Fruit fly (Drosophila melanogaster) whole organism, embryonic: Measurements from ENCODE around the gene CG9150.

Source experiments
- Antp ChIP-seq: fragments of 200-800 bp; sonication (Bioruptor generic); optimal IDR thresholded peaks from 3 replicates; lab custom pipeline; 2016; ENCODE audit warnings: missing biosample characterization, missing genetic modification characterization
- CG1024 ChIP-seq: fragments of 200-800 bp; sonication (Bioruptor generic); IDR thresholded peaks from 2 replicates; pipeline ENCODE4 v1.3.6; 2022; ENCODE audit warnings: missing biosample characterization, missing genetic modification characterization
- CG12219 ChIP-seq: fragments of 200-800 bp; sonication (Bioruptor generic); optimal IDR thresholded peaks from 3 replicates; lab custom pipeline; 2018; ENCODE audit warnings: missing biosample characterization, mild to moderate bottlenecking, missing genetic modification characterization
- CG13287 ChIP-seq: fragments of 200-800 bp; sonication (Bioruptor generic); IDR thresholded peaks from 2 replicates; pipeline ENCODE4 v1.3.6; 2022; ENCODE audit warnings: missing biosample characterization, missing genetic modification characterization; ENCODE audit not compliant: partially characterized antibody
- CG15073 ChIP-seq: fragments of 200-800 bp; sonication (Bioruptor generic); optimal IDR thresholded peaks from 2 replicates; lab custom pipeline; 2016; ENCODE audit warnings: missing biosample characterization, missing genetic modification characterization
- CG16813 ChIP-seq: fragments of 200-800 bp; sonication (Bioruptor generic); IDR thresholded peaks from 3 replicates; pipeline ENCODE4 v1.3.6; 2022; ENCODE audit warnings: missing biosample characterization, missing genetic modification characterization; ENCODE audit not compliant: partially characterized antibody
- CG16815 ChIP-seq: fragments of 200-800 bp; sonication (Bioruptor generic); optimal IDR thresholded peaks from 3 replicates; lab custom pipeline; 2017; ENCODE audit warnings: missing biosample characterization, mild to moderate bottlenecking, missing genetic modification characterization
- CG2120 ChIP-seq: fragments of 200-800 bp; sonication (Bioruptor generic); optimal IDR thresholded peaks from 3 replicates; lab custom pipeline; 2016; ENCODE audit warnings: missing biosample characterization, missing genetic modification characterization
- CG3065 ChIP-seq: fragments of 200-800 bp; sonication (Bioruptor generic); optimal IDR thresholded peaks from 2 replicates; lab custom pipeline; 2016; ENCODE audit warnings: missing biosample characterization, missing genetic modification characterization
- CG3281 ChIP-seq: fragments of 200-800 bp; sonication (Bioruptor generic); optimal IDR thresholded peaks from 3 replicates; lab custom pipeline; 2017; ENCODE audit warnings: missing biosample characterization, mild to moderate bottlenecking, missing genetic modification characterization
- CG4820 ChIP-seq: fragments of 200-800 bp; sonication (Bioruptor generic); optimal IDR thresholded peaks from 3 replicates; lab custom pipeline; 2016; ENCODE audit warnings: missing biosample characterization, missing genetic modification characterization
- CG5180 ChIP-seq: fragments of 200-800 bp; sonication (Bioruptor generic); optimal IDR thresholded peaks from 3 replicates; lab custom pipeline; 2017; ENCODE audit warnings: missing biosample characterization, missing genetic modification characterization, mild to moderate bottlenecking, moderate library complexity, missing genetic modification reagents
- CG6689 ChIP-seq: fragments of 200-800 bp; sonication (Bioruptor generic); IDR thresholded peaks from 2 replicates; pipeline ENCODE4 v1.3.6; 2022; ENCODE audit warnings: missing biosample characterization, missing genetic modification characterization
- CG6813 ChIP-seq: fragments of 200-800 bp; sonication (Bioruptor generic); optimal IDR thresholded peaks from 2 replicates; lab custom pipeline; 2017; ENCODE audit warnings: missing biosample characterization, missing genetic modification characterization, mild to moderate bottlenecking, moderate library complexity, missing genetic modification reagents
- CG7928 ChIP-seq: fragments of 200-800 bp; sonication (Bioruptor generic); optimal IDR thresholded peaks from 2 replicates; lab custom pipeline; 2017; ENCODE audit warnings: missing biosample characterization, mild to moderate bottlenecking, missing genetic modification characterization
- CG7963 ChIP-seq: fragments of 200-800 bp; sonication (Bioruptor generic); IDR thresholded peaks from 3 replicates; pipeline ENCODE4 v1.3.6; 2022; ENCODE audit warnings: missing biosample characterization, missing genetic modification characterization; ENCODE audit not compliant: partially characterized antibody
- CG7987 ChIP-seq: fragments of 200-800 bp; sonication (Bioruptor generic); optimal IDR thresholded peaks from 2 replicates; lab custom pipeline; 2018; ENCODE audit warnings: missing biosample characterization, mild to moderate bottlenecking, missing genetic modification characterization, moderate library complexity
- CG9876 ChIP-seq: fragments of 200-800 bp; sonication (Bioruptor generic); optimal IDR thresholded peaks from 2 replicates; lab custom pipeline; 2016; ENCODE audit warnings: missing biosample characterization, missing genetic modification characterization
- Dad ChIP-seq: fragments of 200-800 bp; sonication (Bioruptor generic); optimal IDR thresholded peaks from 3 replicates; lab custom pipeline; 2016; ENCODE audit warnings: missing biosample characterization, missing genetic modification characterization
- Doc2 ChIP-seq: fragments of 200-800 bp; sonication (Bioruptor generic); IDR thresholded peaks from 2 replicates; pipeline ENCODE4 v1.3.6; 2022; ENCODE audit warnings: missing biosample characterization, missing genetic modification characterization
- Fer2 ChIP-seq: fragments of 200-800 bp; sonication (Bioruptor generic); optimal IDR thresholded peaks from 2 replicates; lab custom pipeline; 2018; ENCODE audit warnings: missing biosample characterization, mild to moderate bottlenecking, missing genetic modification characterization, moderate library complexity
- HLH3B ChIP-seq: fragments of 200-800 bp; sonication (Bioruptor generic); IDR thresholded peaks from 2 replicates; pipeline ENCODE4 v1.3.6; 2022; ENCODE audit warnings: missing biosample characterization, missing genetic modification characterization
- Lhr ChIP-seq: fragments of 200-800 bp; sonication (Bioruptor generic); optimal IDR thresholded peaks from 3 replicates; lab custom pipeline; 2017; ENCODE audit warnings: mild to moderate bottlenecking, missing biosample characterization, missing genetic modification reagents, missing genetic modification characterization
- Oli ChIP-seq: fragments of 200-800 bp; sonication (Bioruptor generic); optimal IDR thresholded peaks from 2 replicates; lab custom pipeline; 2018; ENCODE audit warnings: missing biosample characterization, mild to moderate bottlenecking, missing genetic modification characterization, moderate library complexity
- Rx ChIP-seq: fragments of 200-800 bp; sonication (Bioruptor generic); IDR thresholded peaks from 2 replicates; pipeline ENCODE4 v1.3.6; 2022; ENCODE audit warnings: missing biosample characterization, missing genetic modification characterization
- Sox102F ChIP-seq: fragments of 200-800 bp; sonication (Bioruptor generic); optimal IDR thresholded peaks from 2 replicates; lab custom pipeline; 2018; ENCODE audit warnings: missing biosample characterization, mild to moderate bottlenecking, missing genetic modification characterization, moderate library complexity
- Tbp ChIP-seq: fragments of >200 bp; optimal IDR thresholded peaks from 2 replicates; lab custom pipeline; 2018; ENCODE audit warnings: missing biosample characterization, missing genetic modification characterization
- ac ChIP-seq: fragments of 200-800 bp; sonication (Bioruptor generic); optimal IDR thresholded peaks from 3 replicates; lab custom pipeline; 2017; ENCODE audit warnings: missing biosample characterization, mild to moderate bottlenecking, missing genetic modification characterization
- al ChIP-seq: fragments of 200-800 bp; sonication (Bioruptor generic); IDR thresholded peaks from 2 replicates; pipeline ENCODE4 v1.3.6; 2022; ENCODE audit warnings: missing biosample characterization, missing genetic modification characterization
- aop ChIP-seq: fragments of 200-800 bp; sonication (Bioruptor generic); IDR thresholded peaks from 2 replicates; pipeline ENCODE4 v1.3.6; 2022; ENCODE audit warnings: missing biosample characterization, missing genetic modification characterization
- ato ChIP-seq: fragments of 200-800 bp; sonication (Bioruptor generic); IDR thresholded peaks from 2 replicates; pipeline ENCODE4 v1.3.6; 2022; ENCODE audit warnings: missing biosample characterization, missing genetic modification characterization; ENCODE audit not compliant: partially characterized antibody
- bigmax ChIP-seq: fragments of 200-800 bp; sonication (Bioruptor generic); optimal IDR thresholded peaks from 2 replicates; lab custom pipeline; 2018; ENCODE audit warnings: missing biosample characterization, mild to moderate bottlenecking, missing genetic modification characterization
- br ChIP-seq: fragments of >200 bp; optimal IDR thresholded peaks from 2 replicates; lab custom pipeline; 2017
- bsh ChIP-seq, 2 experiments: fragments of 200-800 bp; sonication (Bioruptor generic); optimal IDR thresholded peaks; 2 replicates each; lab custom pipeline; 2017 to 2018; ENCODE audit warnings: mild to moderate bottlenecking in 2 of 2, missing biosample characterization in 2 of 2, missing genetic modification characterization in 2 of 2, moderate library complexity in 1 of 2
- btn ChIP-seq: fragments of 200-800 bp; sonication (Bioruptor generic); optimal IDR thresholded peaks from 2 replicates; lab custom pipeline; 2016; ENCODE audit warnings: missing biosample characterization, missing genetic modification characterization
- cato ChIP-seq: fragments of 200-800 bp; sonication (Bioruptor generic); optimal IDR thresholded peaks from 2 replicates; lab custom pipeline; 2016; ENCODE audit warnings: missing biosample characterization, missing genetic modification characterization, borderline replicate concordance
- crp ChIP-seq, 2 experiments: fragments of 200-800 bp; sonication (Bioruptor generic); optimal IDR thresholded peaks; 2 replicates in 1 of 2; 3 replicates in 1 of 2; lab custom pipeline; 2017; ENCODE audit warnings: missing biosample characterization in 2 of 2, missing genetic modification characterization in 2 of 2, mild to moderate bottlenecking in 1 of 2, moderate library complexity in 1 of 2
- cwo ChIP-seq: fragments of 200-800 bp; sonication (Bioruptor generic); optimal IDR thresholded peaks from 3 replicates; lab custom pipeline; 2017; ENCODE audit warnings: missing biosample characterization, missing genetic modification characterization, mild to moderate bottlenecking, moderate library complexity, missing genetic modification reagents
- dmrt11E ChIP-seq: fragments of 200-800 bp; sonication (Bioruptor generic); optimal IDR thresholded peaks from 3 replicates; lab custom pipeline; 2018; ENCODE audit warnings: missing biosample characterization, mild to moderate bottlenecking, missing genetic modification characterization, moderate library complexity
- dpn ChIP-seq, 2 experiments: fragments of 200-800 bp; sonication (Bioruptor generic); optimal IDR thresholded peaks; 3 replicates each; lab custom pipeline; 2016; ENCODE audit warnings: missing biosample characterization in 2 of 2, missing genetic modification characterization in 2 of 2
- fd102C ChIP-seq: fragments of 200-800 bp; sonication (Bioruptor generic); optimal IDR thresholded peaks from 2 replicates; lab custom pipeline; 2018; ENCODE audit warnings: missing biosample characterization, mild to moderate bottlenecking, missing genetic modification characterization, moderate library complexity
- ftz-f1 ChIP-seq: fragments of 200-800 bp; sonication (Bioruptor generic); optimal IDR thresholded peaks from 2 replicates; lab custom pipeline; 2016; ENCODE audit warnings: missing biosample characterization, missing genetic modification characterization
- gt ChIP-seq: fragments of 200-800 bp; sonication (Bioruptor generic); IDR thresholded peaks from 2 replicates; pipeline ENCODE4 v1.3.6; 2022; ENCODE audit warnings: missing biosample characterization, missing genetic modification characterization
- klu ChIP-seq: fragments of 200-800 bp; sonication (Bioruptor generic); IDR thresholded peaks from 2 replicates; pipeline ENCODE4 v1.3.6; 2022; ENCODE audit warnings: missing biosample characterization, missing genetic modification characterization
- maf-S ChIP-seq: fragments of 200-800 bp; sonication (Bioruptor generic); optimal IDR thresholded peaks from 2 replicates; lab custom pipeline; 2016; ENCODE audit warnings: missing biosample characterization, missing genetic modification characterization
- nerfin-1 ChIP-seq: fragments of 200-800 bp; sonication (Bioruptor generic); optimal IDR thresholded peaks from 3 replicates; lab custom pipeline; 2019; ENCODE audit warnings: missing biosample characterization, mild to moderate bottlenecking, missing genetic modification characterization, moderate library complexity
- prd ChIP-seq, 3 experiments: fragments of >200 bp in 2 of 3; fragments of 200-800 bp in 1 of 3; sonication (Bioruptor generic) in 1 of 3; optimal IDR thresholded peaks in 2 of 3; IDR thresholded peaks in 1 of 3; 2 replicates in 2 of 3; 3 replicates in 1 of 3; pipeline versions ENCODE4 v1.3.6 to Lab custom; 2017 to 2022; ENCODE audit warnings: missing biosample characterization in 1 of 3, missing genetic modification characterization in 1 of 3
- seq ChIP-seq: fragments of 200-800 bp; sonication (Bioruptor generic); IDR thresholded peaks from 2 replicates; pipeline ENCODE4 v1.3.6; 2022; ENCODE audit warnings: missing biosample characterization, missing genetic modification characterization
- zen2 ChIP-seq: fragments of 200-800 bp; sonication (Bioruptor generic); IDR thresholded peaks from 3 replicates; pipeline ENCODE4 v1.3.6; 2022; ENCODE audit warnings: missing biosample characterization, missing genetic modification characterization; ENCODE audit not compliant: partially characterized antibody

Gene CG9150

dm6 chr2L:6070656-6071231 is 2.4 kb upstream of the CG9150 start, which contains the start of the genes CG9154 and Kr-h2 (continued):
- TF ChIP-seq Doc2 (GFP tag; lab: Robert Waterston, UW) (no peak), CG4820 (GFP tag; lab: Kevin White, UChicago) (peak; percentile 23), cwo (GFP tag; lab: Kevin White, UChicago) (peak; percentile 31), ac (GFP tag; lab: Kevin White, UChicago) (no peak), prd (optimal IDR thresholded peaks at IDR 0.05; lab: Kevin White, UChicago) (no peak), prd (GFP tag; IDR thresholded peaks at IDR 0.05; lab: Robert Waterston, UW) (peak; percentile 44), ftz-f1 (GFP tag; lab: Kevin White, UChicago) (no peak), CG1024 (GFP tag; lab: Robert Waterston, UW) (no peak), CG9876 (GFP tag; lab: Kevin White, UChicago) (no peak), crp (GFP tag; optimal IDR thresholded peaks at IDR 0.05; lab: Kevin White, UChicago) (peak in 1 of 2 experiments; percentile 12), br (lab: Kevin White, UChicago) (no peak), CG6689 (no peak), dmrt11E (tag; lab: Kevin White, UChicago) (peak; percentile 11), aop (no peak), Tbp (GFP tag; lab: Kevin White, UChicago) (no peak), zen2 (GFP tag; lab: Robert Waterston, UW) (peak; percentile 39; the same call in 1 of the 3 replicates), HLH3B (GFP tag; lab: Robert Waterston, UW) (no peak), CG7963 (GFP tag; lab: Robert Waterston, UW) (peak; percentile 77), btn (GFP tag; lab: Kevin White, UChicago) (no peak), CG7928 (GFP tag; lab: Kevin White, UChicago) (peak; percentile 75), cato (GFP tag; lab: Kevin White, UChicago) (no peak), ato (GFP tag; lab: Robert Waterston, UW) (peak; percentile 62; the same call in 1 of the 2 replicates), fd102C (GFP tag; lab: Kevin White, UChicago) (no peak), CG16815 (GFP tag; lab: Kevin White, UChicago) (no peak), Antp (GFP tag; lab: Kevin White, UChicago) (peak; percentile 32), maf-S (GFP tag; lab: Kevin White, UChicago) (no peak), Rx (no peak), CG7987 (no peak), CG3065 (GFP tag; lab: Kevin White, UChicago) (no peak), klu (no peak), Oli (no peak), CG13287 (GFP tag; lab: Robert Waterston, UW) (peak; percentile 64), seq (GFP tag; lab: Robert Waterston, UW) (no peak), CG6813 (no peak), nerfin-1 (tag; lab: Kevin White, UChicago) (no peak), bigmax (no peak), CG5180 (GFP tag; lab: Kevin White, UChicago) (no peak), Dad (no peak), al (GFP tag; lab: Robert Waterston, UW) (no peak), gt (GFP tag; lab: Robert Waterston, UW) (no peak), CG15073 (GFP tag; lab: Kevin White, UChicago) (no peak), CG12219 (GFP tag; lab: Kevin White, UChicago) (no peak), bsh (GFP tag; optimal IDR thresholded peaks at IDR 0.05; lab: Kevin White, UChicago) (peak in 1 of 2 experiments; percentile 17), Sox102F (GFP tag; lab: Kevin White, UChicago) (no peak), Lhr (GFP tag; lab: Kevin White, UChicago) (peak; percentile 83), CG3281 (GFP tag; lab: Kevin White, UChicago) (no peak), Fer2 (tag; lab: Kevin White, UChicago) (peak; percentile 37), dpn (GFP tag; optimal IDR thresholded peaks at IDR 0.05; lab: Kevin White, UChicago) (peak in 1 of 2 experiments; percentile 18), CG16813 (peak; percentile 73), CG2120 (GFP tag; lab: Kevin White, UChicago) (peak; percentile 70)
